Worm (Caenorhabditis elegans) whole organism, midembryonic: ENCODE results near the gene F59A6.13.
A peak's percentile ranks its signal among the peaks of the same experiment; 100 is the strongest.

Source experiments
- cog-1 ChIP-seq: sonication (generic microtip); optimal IDR thresholded peaks from 2 replicates; lab custom pipeline; 2016; ENCODE audit warnings: missing genetic modification characterization, missing compliant biosample characterization
- flt-1 ChIP-seq: fragments of 200-800 bp; sonication (Bioruptor generic); IDR thresholded peaks from 2 replicates; pipeline ENCODE4 v1.3.6; 2022; ENCODE audit warnings: missing genetic modification characterization, missing compliant biosample characterization
- klf-2 ChIP-seq: fragments of 200-800 bp; sonication (Bioruptor generic); conservative IDR thresholded peaks from 2 replicates; pipeline ENCODE4 v1.3.6; 2022; ENCODE audit warnings: missing genetic modification reagents, missing genetic modification characterization, missing compliant biosample characterization
- ref-1 ChIP-seq: fragments of 200-800 bp; sonication (Bioruptor generic); conservative IDR thresholded peaks from 2 replicates; pipeline ENCODE4 v1.3.6; 2022; ENCODE audit warnings: missing genetic modification reagents, missing genetic modification characterization, missing compliant biosample characterization
- tab-1 ChIP-seq: fragments of 200-800 bp; sonication (Bioruptor generic); IDR thresholded peaks from 2 replicates; pipeline ENCODE4 v1.3.6; 2022; ENCODE audit warnings: missing genetic modification characterization, missing compliant biosample characterization

DNA sequence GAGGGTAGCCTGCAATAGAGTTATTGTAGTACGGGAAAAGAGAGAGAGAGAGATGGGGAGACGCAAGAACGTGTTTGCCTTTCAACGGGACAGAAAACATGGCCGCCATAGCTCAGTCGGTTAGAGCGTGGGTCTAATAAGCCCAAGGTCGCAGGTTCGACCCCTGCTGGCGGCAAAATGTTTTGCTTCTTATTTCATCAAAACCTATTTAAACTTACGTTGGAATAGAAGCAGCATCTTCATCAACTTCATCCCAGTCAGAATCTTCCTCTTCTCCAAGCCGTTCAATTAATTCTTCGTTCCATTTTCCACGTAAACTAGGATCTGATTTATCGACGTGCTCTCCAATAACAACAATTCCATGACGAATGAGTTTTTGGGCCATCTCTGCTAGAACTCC, 10.1 kb downstream of the F59A6.13 start:
- TF ChIP-seq ref-1 (GFP tag; lab: Robert Waterston, UW) (peak; percentile 93), klf-2 (GFP tag; lab: Robert Waterston, UW) (peak; percentile 89), flt-1 (GFP tag; lab: Robert Waterston, UW) (peak; percentile 97), tab-1 (GFP tag; lab: Robert Waterston, UW) (peak; percentile 97), cog-1 (tag; lab: Kevin White, UChicago) (peak; percentile 95)
